Worm (Caenorhabditis elegans): ENCODE measurements around the gene mxl-1.
"Not testable (repeated sequence)": the region's sequence is repeated elsewhere in the genome, so short reads cannot be mapped to it uniquely, and the experiment has no call there.

The mxl-1 gene

DNA sequence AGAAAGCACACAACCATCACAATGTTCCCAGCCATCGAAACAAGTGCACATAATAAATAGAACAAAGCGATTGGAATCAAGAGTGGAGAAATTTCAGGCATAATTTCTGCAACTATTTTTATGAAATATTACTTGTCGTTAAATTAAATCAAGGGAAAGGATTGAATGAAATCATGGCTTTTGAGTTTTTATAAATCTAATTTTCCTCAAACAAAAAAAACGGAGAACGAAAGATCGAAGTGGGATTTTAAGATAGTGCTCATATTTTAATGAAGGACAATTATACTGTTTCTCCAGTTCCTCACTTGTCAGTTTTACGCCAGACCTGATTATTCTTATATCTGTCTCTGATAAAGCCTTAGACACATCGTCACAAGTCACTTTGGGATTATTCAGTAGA, 7.8 kb downstream of the mxl-1 start, which contains the start of gene srsx-33:
Gene srsx-33, minus strand, starts transcription at position 101 of the 400 bp plus-strand sequence.
- TF ChIP-seq W03F9.2 (tag; optimal IDR thresholded peaks at IDR 0.05) = no peak
- TF ChIP-seq dao-5 (tag; optimal IDR thresholded peaks at IDR 0.05) = no peak
- TF ChIP-seq him-1 (tag; optimal IDR thresholded peaks at IDR 0.05) = no peak

DNA sequence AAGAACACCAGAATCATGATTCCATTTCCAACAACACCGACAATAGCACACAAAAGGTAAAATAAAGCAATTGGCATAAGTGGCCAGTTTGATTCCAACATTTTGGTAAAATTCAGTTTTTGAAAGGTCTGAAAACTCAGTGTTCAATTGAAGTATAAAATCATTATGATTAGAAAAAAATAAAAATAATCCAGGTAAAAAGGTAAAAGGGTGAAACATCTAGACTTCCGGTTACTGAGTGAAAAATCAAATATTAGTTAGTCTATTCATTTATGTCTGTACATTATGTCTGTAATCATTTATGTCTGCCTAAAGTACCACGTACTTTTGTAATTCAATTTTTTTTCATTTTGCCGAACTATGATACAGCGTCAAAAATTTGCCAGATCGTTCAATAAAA, 10.3 kb downstream of the mxl-1 start, which contains the start of gene srsx-31:
Gene srsx-31, minus strand, starts transcription at position 101 of the 400 bp plus-strand sequence.
- no peak for TF ChIP-seq W03F9.2 (tag; optimal IDR thresholded peaks at IDR 0.05)
- TF ChIP-seq dao-5 (tag; optimal IDR thresholded peaks at IDR 0.05) = no peak
- TF ChIP-seq him-1 (tag; optimal IDR thresholded peaks at IDR 0.05) = no peak

DNA sequence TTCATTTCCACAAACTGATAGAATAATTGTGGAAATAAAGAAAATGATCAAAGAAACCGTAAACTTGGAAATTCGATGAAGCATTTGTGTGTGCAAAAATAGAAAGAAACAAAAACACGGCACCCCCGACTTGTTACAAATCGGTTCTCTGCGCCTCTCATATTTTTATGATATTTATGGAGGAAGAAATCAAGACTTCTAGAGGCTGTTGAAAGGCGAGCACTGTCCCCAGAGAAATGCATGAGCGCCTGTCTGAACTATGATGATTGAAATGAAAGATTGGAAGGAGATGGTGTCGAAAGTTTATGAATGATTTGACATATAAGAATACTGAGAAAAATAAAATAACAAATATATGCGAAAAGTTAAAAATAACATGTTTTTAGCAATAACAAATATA, 14.3 kb downstream of the mxl-1 start, which contains the start of gene lgc-36:
Gene lgc-36, minus strand, starts transcription at position 101 of the 400 bp plus-strand sequence.
- TF ChIP-seq him-1 (tag; optimal IDR thresholded peaks at IDR 0.05) (no peak), W03F9.2 (tag; optimal IDR thresholded peaks at IDR 0.05) (no peak), dao-5 (tag; optimal IDR thresholded peaks at IDR 0.05) (no peak)

DNA sequence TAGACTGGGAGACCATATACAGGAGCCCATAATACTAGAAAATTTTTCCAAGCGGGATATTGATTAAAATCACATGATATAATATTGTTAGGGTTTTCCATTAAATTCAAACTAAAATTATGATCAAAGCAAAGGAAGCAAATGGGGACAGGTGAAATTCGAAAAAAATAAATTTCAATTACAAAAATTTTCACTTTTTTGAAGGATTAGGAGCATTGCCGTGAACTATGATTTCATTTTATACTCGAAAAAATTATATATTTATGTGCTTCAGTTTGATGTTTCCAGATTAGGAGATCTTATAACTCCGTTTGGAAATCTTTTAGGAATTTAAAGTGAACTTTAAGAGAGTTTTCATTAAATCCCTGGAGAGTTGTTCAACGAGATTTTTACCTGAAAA, 16.0 kb downstream of the mxl-1 start, which contains the start of gene F07B10.7:
Gene F07B10.7, minus strand, starts transcription at position 101 of the 400 bp plus-strand sequence.
- TF ChIP-seq dao-5 (tag; optimal IDR thresholded peaks at IDR 0.05) (no peak), him-1 (tag; optimal IDR thresholded peaks at IDR 0.05) (no peak), W03F9.2 (tag; optimal IDR thresholded peaks at IDR 0.05) (no peak)

DNA sequence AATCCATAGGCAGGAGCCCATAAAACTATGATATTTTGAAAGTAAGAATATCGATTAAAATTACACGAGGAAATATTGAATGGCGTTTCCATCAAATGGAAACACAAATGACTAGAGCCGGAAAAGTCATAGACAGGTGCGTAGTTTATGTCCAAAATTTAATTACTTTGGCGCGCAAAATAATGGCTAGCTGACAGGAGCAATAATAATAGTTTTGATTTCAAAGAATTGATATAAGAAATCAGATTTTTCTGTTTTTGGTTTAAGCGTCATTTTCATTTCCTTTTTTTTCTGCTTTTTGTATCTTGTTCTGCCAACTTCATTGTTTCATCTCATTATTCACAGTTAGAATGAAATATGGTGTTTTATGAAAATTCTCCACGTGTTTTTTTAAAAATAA, 18.4 kb downstream of the mxl-1 start, which contains the start of gene F07B10.4:
Gene F07B10.4, minus strand, starts transcription at position 101 of the 400 bp plus-strand sequence.
- TF ChIP-seq W03F9.2 (tag; optimal IDR thresholded peaks at IDR 0.05) = no peak
- TF ChIP-seq him-1 (tag; optimal IDR thresholded peaks at IDR 0.05) = no peak

DNA sequence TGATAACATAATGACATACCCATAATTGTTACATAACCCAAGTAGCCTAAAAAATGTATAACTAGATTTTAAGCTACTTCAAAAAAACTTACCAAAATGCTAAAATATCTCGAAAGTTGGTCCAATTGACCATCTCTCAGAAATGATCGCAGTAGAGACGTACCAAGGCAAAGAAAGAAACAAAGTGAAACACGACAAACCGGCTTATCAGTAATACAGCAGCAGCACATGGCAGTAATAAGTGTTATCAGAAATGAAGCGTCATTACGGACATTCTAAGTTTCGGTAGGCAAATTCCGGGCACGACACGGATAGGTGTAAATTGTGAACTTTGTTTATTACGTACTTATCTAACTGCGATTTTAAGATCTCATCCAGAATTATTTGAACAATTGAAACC, 20.8 kb downstream of the mxl-1 start, which contains the start of gene cln-3.1:
Gene cln-3.1, minus strand, starts transcription at position 171 of the 400 bp plus-strand sequence.
- TF ChIP-seq him-1 (tag; optimal IDR thresholded peaks at IDR 0.05) = no peak
- no peak for TF ChIP-seq dao-5 (tag; optimal IDR thresholded peaks at IDR 0.05)
- TF ChIP-seq W03F9.2 (tag; optimal IDR thresholded peaks at IDR 0.05) = no peak

- no peak for TF ChIP-seq W03F9.2 (tag; optimal IDR thresholded peaks at IDR 0.05)
- TF ChIP-seq him-1 (tag; optimal IDR thresholded peaks at IDR 0.05) = no peak
- no peak for TF ChIP-seq dao-5 (tag; optimal IDR thresholded peaks at IDR 0.05)
These were observed 22.0 kb downstream of the mxl-1 start, which contains the start of gene str-116 for ce11 chrV:11266681-11267080. Gene str-116, plus strand, starts transcription at chrV:11266981.

- TF ChIP-seq dao-5 (tag; optimal IDR thresholded peaks at IDR 0.05) = no peak
- TF ChIP-seq W03F9.2 (tag; optimal IDR thresholded peaks at IDR 0.05) = no peak
- no peak for TF ChIP-seq him-1 (tag; optimal IDR thresholded peaks at IDR 0.05)
These were observed 24.2 kb downstream of the mxl-1 start, which contains the start of gene str-115 for ce11 chrV:11268791-11269190. Gene str-115, plus strand, starts transcription at chrV:11269091.

DNA sequence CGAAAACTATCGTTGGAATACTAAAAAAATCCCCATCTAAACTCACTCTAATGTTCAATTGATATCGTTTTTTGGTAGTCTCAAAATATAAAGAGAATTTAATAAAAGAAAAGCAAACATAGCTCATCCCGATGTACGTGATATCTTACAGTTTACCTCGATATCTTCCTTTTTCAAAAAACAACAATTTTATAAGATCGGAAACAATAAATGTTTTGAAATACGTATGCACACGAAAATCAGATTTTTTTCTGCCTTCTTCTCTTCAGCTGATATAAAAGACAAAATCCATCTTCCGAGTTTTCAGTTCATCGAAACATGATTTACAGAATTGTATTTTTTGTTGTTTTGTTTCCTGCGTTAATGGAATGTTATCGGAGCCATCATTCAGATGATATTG, 26.4 kb downstream of the mxl-1 start, which contains the start of gene clec-222:
Gene clec-222, plus strand, starts transcription at position 301 of the 400 bp plus-strand sequence.
- TF ChIP-seq him-1 (tag; optimal IDR thresholded peaks at IDR 0.05) (no peak), W03F9.2 (tag; optimal IDR thresholded peaks at IDR 0.05) (no peak), dao-5 (tag; optimal IDR thresholded peaks at IDR 0.05) (no peak)

- TF ChIP-seq him-1 (tag; optimal IDR thresholded peaks at IDR 0.05) (no peak), W03F9.2 (tag; optimal IDR thresholded peaks at IDR 0.05) (no peak), dao-5 (tag; optimal IDR thresholded peaks at IDR 0.05) (no peak)
These were observed 28.2 kb downstream of the mxl-1 start, which contains the start of gene clec-223 for ce11 chrV:11272848-11273247. Gene clec-223, plus strand, starts transcription at chrV:11273148.

- TF ChIP-seq him-1 (tag; optimal IDR thresholded peaks at IDR 0.05) (no peak), W03F9.2 (tag; optimal IDR thresholded peaks at IDR 0.05) (no peak), dao-5 (tag; optimal IDR thresholded peaks at IDR 0.05) (no peak)
These were observed 34.9 kb downstream of the mxl-1 start for ce11 chrV:11279564-11279963.

DNA sequence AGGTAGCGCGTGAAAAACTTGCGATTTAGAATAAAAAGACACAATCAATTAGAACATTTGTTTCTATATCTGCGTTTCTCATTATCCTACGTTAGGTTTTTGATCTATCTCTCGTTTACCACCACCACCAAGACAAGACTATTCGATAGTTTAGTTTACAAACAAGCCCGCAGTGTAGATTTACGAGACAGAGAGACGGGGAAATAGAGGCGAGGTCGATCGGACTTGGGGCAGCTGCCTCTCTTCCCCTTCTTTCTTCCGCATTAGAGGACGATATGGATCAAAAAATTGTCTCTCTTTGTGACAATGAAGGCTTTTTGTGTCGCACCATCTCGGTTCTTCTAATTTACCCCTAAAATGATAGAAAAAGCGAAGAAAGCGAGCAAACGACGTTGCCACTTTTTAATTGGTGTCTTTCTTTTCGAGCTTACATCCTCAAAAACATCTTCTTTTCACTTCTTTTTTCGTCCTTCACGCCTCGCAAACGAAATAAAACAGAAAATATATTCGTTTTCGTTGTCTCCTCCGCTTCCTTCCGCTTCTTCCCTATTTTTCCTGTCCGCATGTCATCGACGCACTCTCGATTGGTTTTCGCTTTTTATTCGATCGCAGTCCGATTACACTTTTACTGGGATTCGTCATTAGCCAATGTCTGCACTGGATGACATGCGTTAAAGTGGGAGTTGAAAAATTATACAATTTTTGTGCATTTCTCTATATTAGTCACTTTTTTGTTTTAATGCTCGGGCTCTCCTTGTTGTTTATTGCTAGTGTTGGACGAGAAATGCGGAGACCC, 37.0 kb downstream of the mxl-1 start:
- TF ChIP-seq W03F9.2 (tag; optimal IDR thresholded peaks at IDR 0.05) (no peak), dao-5 (tag; optimal IDR thresholded peaks at IDR 0.05) (no peak), him-1 (tag; optimal IDR thresholded peaks at IDR 0.05) (no peak)

DNA sequence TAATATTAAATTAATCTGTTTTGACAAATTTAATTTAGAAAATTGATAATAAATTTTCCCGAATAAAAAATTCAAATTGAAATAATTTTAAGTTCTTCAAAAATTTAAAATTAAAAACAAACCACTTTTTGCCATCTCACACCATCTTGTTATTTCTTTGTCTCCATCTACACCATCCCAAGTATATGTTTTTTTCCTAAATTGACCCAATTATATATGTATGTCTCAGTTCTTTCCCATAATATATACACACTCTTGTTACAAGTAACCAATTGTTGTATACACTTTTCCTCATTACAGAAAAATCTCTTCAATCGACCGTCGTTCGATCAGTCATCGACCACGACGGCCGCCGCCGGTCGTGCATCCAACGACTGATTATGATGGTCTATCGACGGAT, 37.6 kb downstream of the mxl-1 start, which contains the start of gene gly-20:
Gene gly-20, plus strand, starts transcription at position 301 of the 400 bp plus-strand sequence.
- no peak for TF ChIP-seq him-1 (tag; optimal IDR thresholded peaks at IDR 0.05)
- no peak for TF ChIP-seq dao-5 (tag; optimal IDR thresholded peaks at IDR 0.05)
- no peak for TF ChIP-seq W03F9.2 (tag; optimal IDR thresholded peaks at IDR 0.05)

DNA sequence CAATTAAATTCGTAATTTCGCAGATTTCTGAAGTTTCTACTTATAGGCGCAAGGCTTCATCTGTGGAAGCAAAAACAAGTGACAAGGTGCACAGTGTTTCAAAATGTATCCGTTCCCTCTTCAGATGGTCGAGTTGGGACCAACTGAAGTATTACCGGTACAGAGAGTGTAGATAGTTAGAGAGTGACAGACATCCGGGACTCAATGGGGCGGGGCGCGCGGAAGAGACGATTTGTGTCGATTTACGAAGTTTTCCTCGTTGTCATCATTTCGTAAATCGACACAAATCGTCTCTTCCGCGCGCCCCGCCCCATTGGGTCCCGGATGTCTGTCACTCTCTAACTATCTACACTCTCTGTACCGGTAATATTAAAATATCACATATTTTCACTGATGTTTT, 41.5 kb downstream of the mxl-1 start, which contains the start of gene C03E10.3:
Gene C03E10.3, plus strand, starts transcription at position 301 of the 400 bp plus-strand sequence.
- TF ChIP-seq W03F9.2, dao-5, him-1 (tag; optimal IDR thresholded peaks at IDR 0.05): not testable (repeated sequence)
